Worm (Caenorhabditis elegans): Measurements from ENCODE around the gene lido-7.

lido-7 gene

ce11 chrII:2997828-2998441 is 9.8 kb downstream of the lido-7 start:
- TF ChIP-seq nhr-12 (tag; optimal IDR thresholded peaks at IDR 0.05) (no peak), sptf-1 (tag; optimal IDR thresholded peaks at IDR 0.05) (no peak), ets-5 (GFP tag; IDR thresholded peaks at IDR 0.05) (no peak), mab-9 (GFP tag; IDR thresholded peaks at IDR 0.05) (no peak), egl-13 (tag; optimal IDR thresholded peaks at IDR 0.05) (no peak)

DNA sequence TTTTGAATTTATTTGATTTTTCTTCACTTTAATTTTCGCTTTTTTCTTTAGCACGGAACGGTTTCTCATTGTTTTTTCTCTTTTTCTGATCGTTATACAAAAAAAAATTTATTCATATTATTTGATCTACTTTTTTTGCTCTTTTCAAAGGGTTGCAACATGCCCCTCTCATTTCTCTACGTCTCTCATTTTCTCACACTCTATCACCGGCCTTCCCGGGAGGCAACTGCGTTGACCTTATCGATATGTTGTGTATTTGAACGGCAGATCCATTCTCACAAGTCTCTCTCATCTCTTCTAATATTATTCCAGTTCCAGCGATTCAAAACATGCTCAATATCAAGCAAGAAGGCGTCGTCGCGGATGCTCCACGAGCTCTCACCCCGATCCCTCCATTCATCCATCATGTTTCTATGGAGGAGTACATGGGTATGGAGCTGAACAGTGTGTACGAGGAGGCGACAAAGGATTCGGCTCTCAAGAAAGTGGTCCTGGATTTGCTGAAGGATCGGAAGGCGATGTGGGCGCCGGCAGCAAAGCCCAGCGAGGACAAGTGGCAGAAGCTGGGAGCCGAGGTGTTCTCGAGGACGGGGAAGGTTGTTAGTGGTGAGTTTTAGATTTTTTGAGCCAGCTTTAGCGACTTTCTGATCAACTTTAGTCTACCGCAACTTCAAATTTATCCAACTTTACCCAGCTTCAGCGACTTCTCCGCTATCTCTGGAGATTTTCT is 12.6 kb downstream of the lido-7 start, which contains the start of gene lido-9:
lido-9 (plus strand) TSS at position 234 of the 730 bp plus-strand sequence.
- TF ChIP-seq ceh-82 (tag; optimal IDR thresholded peaks at IDR 0.05) (no peak), swsn-7 (tag; optimal IDR thresholded peaks at IDR 0.05) (no peak), ceh-90 (tag; optimal IDR thresholded peaks at IDR 0.05) (no peak), nhr-84 (tag; optimal IDR thresholded peaks at IDR 0.05) (no peak), jun-1 (tag; optimal IDR thresholded peaks at IDR 0.05) (no peak), unc-130 (tag; optimal IDR thresholded peaks at IDR 0.05) (no peak), C16A3.4 (tag; optimal IDR thresholded peaks at IDR 0.05) (no peak)

DNA sequence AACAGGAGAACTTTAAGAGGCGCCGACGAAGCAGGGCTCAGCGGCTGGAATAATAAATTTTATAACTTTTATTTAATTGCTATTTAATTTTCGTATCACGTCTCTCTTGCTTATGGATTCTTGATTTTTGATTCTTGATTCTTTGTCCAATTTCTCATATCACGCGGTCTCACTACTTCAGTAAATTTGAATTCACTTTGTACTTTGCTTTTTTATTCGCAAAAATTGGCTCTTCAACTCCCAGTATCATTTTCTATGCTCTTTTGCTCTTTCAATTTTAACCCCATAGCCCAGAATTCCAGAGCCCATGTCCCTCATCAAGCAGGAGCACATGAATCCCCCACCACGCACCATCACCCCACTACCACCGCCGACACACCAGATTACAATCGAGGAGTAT is 14.1 kb downstream of the lido-7 start, which contains the start of gene lido-10:
lido-10 (plus strand) TSS at position 301 of the 400 bp plus-strand sequence.
- TF ChIP-seq nhr-71 (tag; optimal IDR thresholded peaks at IDR 0.05): no peak
- TF ChIP-seq pag-3 (tag; optimal IDR thresholded peaks at IDR 0.05; ENCODE audit: borderline replicate concordance, insufficient read depth): no peak
- TF ChIP-seq nhr-12 (tag; optimal IDR thresholded peaks at IDR 0.05): no peak
- no peak for TF ChIP-seq irx-1 (tag; optimal IDR thresholded peaks at IDR 0.05)
- no peak for TF ChIP-seq ceh-90 (tag; optimal IDR thresholded peaks at IDR 0.05)
- TF ChIP-seq egl-13 (tag; optimal IDR thresholded peaks at IDR 0.05): no peak
- no peak for TF ChIP-seq nhr-28 (tag; optimal IDR thresholded peaks at IDR 0.05)
- TF ChIP-seq nhr-20 (tag; optimal IDR thresholded peaks at IDR 0.05): no peak
- no peak for TF ChIP-seq nhr-19 (GFP tag; conservative IDR thresholded peaks at IDR 0.05)
- TF ChIP-seq swsn-7 (tag; optimal IDR thresholded peaks at IDR 0.05): no peak
- TF ChIP-seq fkh-4 (tag; optimal IDR thresholded peaks at IDR 0.05; ENCODE audit: borderline replicate concordance): no peak
- TF ChIP-seq lin-35 (GFP tag; optimal IDR thresholded peaks at IDR 0.05): no peak
- no peak for TF ChIP-seq vab-15 (tag; optimal IDR thresholded peaks at IDR 0.05)
- TF ChIP-seq nhr-76 (tag; optimal IDR thresholded peaks at IDR 0.05): no peak
- no peak for TF ChIP-seq snu-23 (GFP tag; optimal IDR thresholded peaks at IDR 0.05)
- TF ChIP-seq hlh-4 (tag; optimal IDR thresholded peaks at IDR 0.05): no peak
- TF ChIP-seq F16B12.6 (tag; optimal IDR thresholded peaks at IDR 0.05): no peak
- TF ChIP-seq unc-30 (tag; optimal IDR thresholded peaks at IDR 0.05): no peak
- TF ChIP-seq unc-62 (GFP tag; optimal IDR thresholded peaks at IDR 0.05): no peak

- TF ChIP-seq nhr-20 (tag; optimal IDR thresholded peaks at IDR 0.05) (no peak), unc-30 (tag; optimal IDR thresholded peaks at IDR 0.05) (no peak), unc-130 (tag; optimal IDR thresholded peaks at IDR 0.05) (no peak), nhr-12 (tag; optimal IDR thresholded peaks at IDR 0.05) (no peak), ces-1 (GFP tag; optimal IDR thresholded peaks at IDR 0.05) (no peak), nhr-77 (tag; optimal IDR thresholded peaks at IDR 0.05) (no peak)
These were observed 15.6 kb downstream of the lido-7 start, which contains the start of gene lido-11 for ce11 chrII:3003667-3004066. TSS of gene lido-11 (plus strand) at chrII:3003967.

- no peak for TF ChIP-seq ceh-90 (tag; optimal IDR thresholded peaks at IDR 0.05)
- no peak for TF ChIP-seq hpl-2 (GFP tag; optimal IDR thresholded peaks at IDR 0.05)
- no peak for TF ChIP-seq nhr-77 (tag; optimal IDR thresholded peaks at IDR 0.05)
- no peak for TF ChIP-seq lin-15B (tag; optimal IDR thresholded peaks at IDR 0.05)
- TF ChIP-seq grh-1 (GFP tag; IDR thresholded peaks at IDR 0.05): no peak
- no peak for TF ChIP-seq tbx-2 (tag; optimal IDR thresholded peaks at IDR 0.05)
- no peak for TF ChIP-seq mab-9 (GFP tag; IDR thresholded peaks at IDR 0.05)
- TF ChIP-seq blmp-1 (tag; optimal IDR thresholded peaks at IDR 0.05): no peak
- TF ChIP-seq fkh-4 (tag; optimal IDR thresholded peaks at IDR 0.05; ENCODE audit: borderline replicate concordance): no peak
- TF ChIP-seq ceh-8 (GFP tag; optimal IDR thresholded peaks at IDR 0.05): no peak
- TF ChIP-seq C34B4.2 (tag; optimal IDR thresholded peaks at IDR 0.05): no peak
- TF ChIP-seq rnt-1 (tag; optimal IDR thresholded peaks at IDR 0.05): no peak
- TF ChIP-seq snu-23 (GFP tag; optimal IDR thresholded peaks at IDR 0.05): no peak
- TF ChIP-seq mdl-1 (tag; optimal IDR thresholded peaks at IDR 0.05): no peak
These were observed 17.4 kb downstream of the lido-7 start, which contains the start of gene lido-12 for ce11 chrII:3005499-3005898. TSS of gene lido-12 (plus strand) at chrII:3005799.

Data from whole organism, L1 larva.